Worm (Caenorhabditis elegans) whole organism, L4 larva: ENCODE data around the gene Y7A5A.20.

Experiments
- ces-1 ChIP-seq: fragments of 150-350 bp; sonication (generic microtip); optimal IDR thresholded peaks from 4 replicates; lab custom pipeline; 2014; ENCODE audit warnings: missing biosample characterization, missing genetic modification reagents, missing genetic modification characterization
- gei-8 ChIP-seq: fragments of 200-800 bp; sonication (Bioruptor generic); optimal IDR thresholded peaks from 2 replicates; lab custom pipeline; 2018; ENCODE audit warnings: mild to moderate bottlenecking, missing genetic modification characterization, missing compliant biosample characterization
- nhr-237 ChIP-seq: sonication (generic microtip); optimal IDR thresholded peaks from 2 replicates; lab custom pipeline; 2017; ENCODE audit warnings: missing biosample characterization, missing genetic modification characterization
- nhr-77 ChIP-seq: fragments of 150-350 bp; optimal IDR thresholded peaks from 2 replicates; lab custom pipeline; 2014; ENCODE audit warnings: missing biosample characterization, missing genetic modification characterization
- pha-4 ChIP-seq, 2 experiments: fragments of 150-350 bp in 1 of 2; fragments of 200-800 bp in 1 of 2; sonication (Bioruptor generic) in 1 of 2; IDR thresholded peaks in 1 of 2; optimal IDR thresholded peaks in 1 of 2; 2 replicates each; pipeline versions ENCODE4 v1.3.6 to Lab custom; 2014 to 2022; ENCODE audit warnings: missing genetic modification characterization in 2 of 2, missing genetic modification reagents in 2 of 2, missing biosample characterization in 1 of 2, missing compliant biosample characterization in 1 of 2
- snpc-1.2 ChIP-seq: fragments of 200-800 bp; sonication (Bioruptor generic); IDR thresholded peaks from 2 replicates; pipeline ENCODE4 v1.3.6; 2022; ENCODE audit warnings: missing genetic modification reagents, missing genetic modification characterization, missing compliant biosample characterization

- TF ChIP-seq ces-1 (GFP tag; lab: Kevin White, UChicago) (no peak), nhr-237 (tag; lab: Kevin White, UChicago) (no peak), gei-8 (no peak), snpc-1.2 (GFP tag; lab: Robert Waterston, UW) (no peak), pha-4 (GFP tag; IDR thresholded peaks at IDR 0.05; lab: Robert Waterston, UW) (no peak), pha-4 (tag; optimal IDR thresholded peaks at IDR 0.05; lab: Kevin White, UChicago) (no peak), nhr-77 (no peak)
Observed at ce11 chrX:15811341-15811740, 16.8 kb upstream of the Y7A5A.20 start.
